Fruit fly (Drosophila melanogaster): ENCODE measurements around the gene Gba1a.
A peak's percentile ranks its signal among the peaks of the same experiment; 100 is the strongest.

Gene Gba1a

DNA sequence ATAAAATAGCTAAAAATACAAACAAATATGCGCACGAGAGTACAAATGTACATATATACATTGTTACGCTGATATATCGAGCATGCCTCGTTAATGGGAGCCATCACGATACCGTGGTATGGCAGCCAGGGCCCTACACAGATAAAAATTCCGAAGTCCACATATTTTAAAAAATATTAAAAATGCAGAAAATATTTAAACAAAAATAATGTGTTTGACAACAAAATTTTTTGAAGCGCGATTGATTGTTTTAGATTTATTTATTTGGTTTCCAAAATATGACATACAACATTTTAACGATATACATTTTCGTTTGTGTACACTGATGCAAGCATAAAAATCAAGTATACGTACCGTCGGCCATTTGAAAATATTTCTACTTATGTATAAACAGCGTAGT, 26.3 kb downstream of the Gba1a start (continued):
- peak; percentile 53 for TF ChIP-seq CG12744 (GFP tag; optimal IDR thresholded peaks at IDR 0.05)
- TF ChIP-seq CG32767 (GFP tag; IDR thresholded peaks at IDR 0.05): 0 out of 2 replicates have a peak, but pooled peaks have one; percentile 18
- TF ChIP-seq CG8290 (GFP tag; optimal IDR thresholded peaks at IDR 0.05): peak; percentile 21
- TF ChIP-seq CG8290 (tag; optimal IDR thresholded peaks at IDR 0.05): peak in 1 of 2 experiments; percentile 24
- peak; percentile 62; the same call in 1 of the 2 replicates for TF ChIP-seq CG11085 (GFP tag; IDR thresholded peaks at IDR 0.05)
- TF ChIP-seq chn (GFP tag; optimal IDR thresholded peaks at IDR 0.05): peak; percentile 35
- no peak for TF ChIP-seq Dfd (GFP tag; optimal IDR thresholded peaks at IDR 0.05)
- TF ChIP-seq twi (tag; optimal IDR thresholded peaks at IDR 0.05): no peak
- peak; percentile 81 for TF ChIP-seq vfl (GFP tag; optimal IDR thresholded peaks at IDR 0.05)
- TF ChIP-seq Hand (GFP tag; optimal IDR thresholded peaks at IDR 0.05): peak; percentile 86
- TF ChIP-seq tup (GFP tag; optimal IDR thresholded peaks at IDR 0.05): peak; percentile 40
- peak; percentile 80 for TF ChIP-seq Aef1 (GFP tag; IDR thresholded peaks at IDR 0.05)
- peak; percentile 52 for TF ChIP-seq lbe (GFP tag; optimal IDR thresholded peaks at IDR 0.05)
- TF ChIP-seq CG11695 (GFP tag; IDR thresholded peaks at IDR 0.05): peak; percentile 86
- TF ChIP-seq NC2β (GFP tag; optimal IDR thresholded peaks at IDR 0.05): no peak
- peak; percentile 86 for TF ChIP-seq CG30403 (GFP tag; optimal IDR thresholded peaks at IDR 0.05)
- peak; percentile 56 for TF ChIP-seq her (GFP tag; optimal IDR thresholded peaks at IDR 0.05)
- TF ChIP-seq CG34224 (GFP tag; IDR thresholded peaks at IDR 0.05; ENCODE audit: partially characterized antibody): no peak
- TF ChIP-seq Atf-2 (GFP tag; optimal IDR thresholded peaks at IDR 0.05): peak; percentile 29
- TF ChIP-seq sens (GFP tag): peak; percentile 87
- TF ChIP-seq hb (GFP tag; IDR thresholded peaks at IDR 0.05; ENCODE audit: partially characterized antibody): no peak
- peak; percentile 65 for TF ChIP-seq CG18262 (tag; optimal IDR thresholded peaks at IDR 0.05)
- TF ChIP-seq HLH4C (GFP tag; IDR thresholded peaks at IDR 0.05; ENCODE audit: partially characterized antibody): no peak
- TF ChIP-seq PHDP (tag; optimal IDR thresholded peaks at IDR 0.05): peak; percentile 90
- peak; percentile 44 for TF ChIP-seq Ssrp (tag; optimal IDR thresholded peaks at IDR 0.05)
- TF ChIP-seq ftz-f1 (GFP tag; optimal IDR thresholded peaks at IDR 0.05): no peak
- TF ChIP-seq sisA (GFP tag; IDR thresholded peaks at IDR 0.05): peak; percentile 72
- no peak for TF ChIP-seq CG2129 (GFP tag; IDR thresholded peaks at IDR 0.05; ENCODE audit: partially characterized antibody)
- peak; percentile 23 for TF ChIP-seq cato (GFP tag; optimal IDR thresholded peaks at IDR 0.05; ENCODE audit: borderline replicate concordance)
- TF ChIP-seq p53 (GFP tag; optimal IDR thresholded peaks at IDR 0.05): no peak
- peak; percentile 64 for TF ChIP-seq Nf-YB (GFP tag; optimal IDR thresholded peaks at IDR 0.05)
- no peak; the same call in 1 of the 2 replicates for TF ChIP-seq Poxn (GFP tag; IDR thresholded peaks at IDR 0.05)
- no peak for TF ChIP-seq tll (GFP tag; optimal IDR thresholded peaks at IDR 0.05)
- TF ChIP-seq CG14441 (GFP tag; IDR thresholded peaks at IDR 0.05): peak; percentile 79
- TF ChIP-seq ems (GFP tag; optimal IDR thresholded peaks at IDR 0.05): peak; percentile 64
- peak; percentile 59 for TF ChIP-seq az2 (GFP tag; optimal IDR thresholded peaks at IDR 0.05)
- TF ChIP-seq CG33213 (GFP tag; optimal IDR thresholded peaks at IDR 0.05): peak; percentile 16
- TF ChIP-seq corto (GFP tag; optimal IDR thresholded peaks at IDR 0.05): peak; percentile 11
- TF ChIP-seq al (GFP tag; IDR thresholded peaks at IDR 0.05): peak; percentile 87
- TF ChIP-seq Ravus (GFP tag; IDR thresholded peaks at IDR 0.05): peak; percentile 55
- peak; percentile 75 for TF ChIP-seq CG6689 (GFP tag; IDR thresholded peaks at IDR 0.05)
- TF ChIP-seq Oaz (GFP tag; IDR thresholded peaks at IDR 0.05): peak; percentile 40; the same call in 1 of the 2 replicates
- TF ChIP-seq Dip3 (GFP tag; optimal IDR thresholded peaks at IDR 0.05): peak; percentile 85
- TF ChIP-seq seq (GFP tag; IDR thresholded peaks at IDR 0.05): peak; percentile 80
- TF ChIP-seq tgo (GFP tag; IDR thresholded peaks at IDR 0.05): peak; percentile 82
- TF ChIP-seq ken (GFP tag; IDR thresholded peaks at IDR 0.05): peak; percentile 64; the same call in 1 of the 3 replicates
- no peak for TF ChIP-seq fru (optimal IDR thresholded peaks at IDR 0.05)
- TF ChIP-seq CG12236 (GFP tag; optimal IDR thresholded peaks at IDR 0.05): no peak
- peak; percentile 78 for TF ChIP-seq scrt (GFP tag; optimal IDR thresholded peaks at IDR 0.05)
- peak; percentile 82 for TF ChIP-seq CG12769 (tag; optimal IDR thresholded peaks at IDR 0.05)
- TF ChIP-seq Taf1 (GFP tag; IDR thresholded peaks at IDR 0.05): peak; percentile 70; the same call in 1 of the 2 replicates
- peak; percentile 61 for TF ChIP-seq CG10654 (GFP tag; optimal IDR thresholded peaks at IDR 0.05)
